Fruit fly (Drosophila melanogaster): ENCODE data around the gene Pex16.

Pex16 gene

dm6 chr3L:20784812-20785671 lies 7.0 kb upstream of the Pex16 start (continued):
- TF ChIP-seq CG34406 (GFP tag; optimal IDR thresholded peaks at IDR 0.05) (peak; percentile 32), Hr38 (GFP tag; optimal IDR thresholded peaks at IDR 0.05) (no peak), CG6808 (GFP tag; optimal IDR thresholded peaks at IDR 0.05) (peak; percentile 57), CG31627 (GFP tag; optimal IDR thresholded peaks at IDR 0.05) (peak; percentile 25), fd59A (GFP tag; optimal IDR thresholded peaks at IDR 0.05) (no peak), eg (GFP tag; IDR thresholded peaks at IDR 0.05) (no peak), Gug (GFP tag; IDR thresholded peaks at IDR 0.05) (no peak), OdsH (GFP tag; optimal IDR thresholded peaks at IDR 0.05) (peak; percentile 65), CG3032 (tag; optimal IDR thresholded peaks at IDR 0.05) (peak; percentile 88), ss (GFP tag; optimal IDR thresholded peaks at IDR 0.05) (peak; percentile 44 to 60), cyc (GFP tag; optimal IDR thresholded peaks at IDR 0.05) (peak; percentile 15), fkh (GFP tag; optimal IDR thresholded peaks at IDR 0.05) (peak; percentile 6), lz (GFP tag; optimal IDR thresholded peaks at IDR 0.05) (peak; percentile 27), achi (GFP tag; optimal IDR thresholded peaks at IDR 0.05) (peak; percentile 37), net (GFP tag; optimal IDR thresholded peaks at IDR 0.05) (peak; percentile 38), Sox102F (GFP tag; optimal IDR thresholded peaks at IDR 0.05) (no peak), CG6163 (GFP tag; IDR thresholded peaks at IDR 0.05) (peak; percentile 12; the same call in 2 of the 3 replicates), esn (GFP tag; optimal IDR thresholded peaks at IDR 0.05) (peak; percentile 64), CG11902 (GFP tag; optimal IDR thresholded peaks at IDR 0.05) (no peak), Smox (GFP tag; optimal IDR thresholded peaks at IDR 0.05) (peak; percentile 57), Eip78C (GFP tag) (peak; percentile 91), vri (GFP tag; optimal IDR thresholded peaks at IDR 0.05) (peak; percentile 41), CG6854 (GFP tag; optimal IDR thresholded peaks at IDR 0.05) (no peak), spab (GFP tag; optimal IDR thresholded peaks at IDR 0.05) (peak; percentile 1), CG7368 (GFP tag; optimal IDR thresholded peaks at IDR 0.05) (no peak), CG10631 (GFP tag; optimal IDR thresholded peaks at IDR 0.05) (no peak), topi (GFP tag; optimal IDR thresholded peaks at IDR 0.05) (peak; percentile 48), pdm3 (GFP tag; optimal IDR thresholded peaks at IDR 0.05) (peak; percentile 55), Ets96B (tag; optimal IDR thresholded peaks at IDR 0.05) (peak; percentile 19), acj6 (GFP tag; optimal IDR thresholded peaks at IDR 0.05) (no peak), Sox14 (GFP tag; optimal IDR thresholded peaks at IDR 0.05) (peak; percentile 43), Lpt (GFP tag; optimal IDR thresholded peaks at IDR 0.05) (peak; percentile 3), CG9139 (GFP tag; optimal IDR thresholded peaks at IDR 0.05) (no peak), Eip93F (GFP tag; optimal IDR thresholded peaks at IDR 0.05) (peak; percentile 57), Ets21C (GFP tag; optimal IDR thresholded peaks at IDR 0.05) (no peak)

- TF ChIP-seq fkh (GFP tag; optimal IDR thresholded peaks at IDR 0.05): peak; percentile 10
- peak; percentile 6; the same call in 1 of the 2 replicates for TF ChIP-seq CG15336 (GFP tag; IDR thresholded peaks at IDR 0.05)
- no peak for TF ChIP-seq salr (GFP tag; optimal IDR thresholded peaks at IDR 0.05)
- peak; percentile 34 for TF ChIP-seq CG1621 (tag; optimal IDR thresholded peaks at IDR 0.05)
- no peak for TF ChIP-seq achi (GFP tag; optimal IDR thresholded peaks at IDR 0.05)
- TF ChIP-seq CG8319 (GFP tag; optimal IDR thresholded peaks at IDR 0.05): no peak
- no peak for TF ChIP-seq CG11902 (GFP tag; optimal IDR thresholded peaks at IDR 0.05)
- TF ChIP-seq CG34406 (GFP tag; optimal IDR thresholded peaks at IDR 0.05): no peak
Measured at dm6 chr3L:20784394-20784793, 6.3 kb upstream of the Pex16 start.

All from whole organism, prepupa.